Fruit fly (Drosophila melanogaster): ENCODE measurements around the gene RhoGAP102A.

The RhoGAP102A gene

DNA sequence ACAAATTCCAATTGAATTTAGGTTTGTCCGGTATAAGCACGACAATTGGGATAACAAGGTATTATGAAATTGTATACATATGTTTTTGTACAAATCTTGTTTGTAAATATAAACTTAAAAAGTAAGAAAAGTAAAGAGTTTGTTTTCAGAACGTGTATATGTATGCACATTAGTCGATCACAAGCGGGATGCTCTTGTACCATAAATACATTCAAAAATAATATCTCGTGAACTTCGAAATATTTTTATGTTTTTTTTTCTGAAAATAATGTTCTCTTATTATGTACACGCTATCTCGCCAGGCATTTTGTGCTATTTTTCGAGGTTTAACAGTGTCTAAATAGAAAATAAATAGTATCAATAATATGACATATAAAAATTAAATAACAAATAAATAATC, at the start of gene RhoGAP102A:
TSS of gene RhoGAP102A (plus strand) at position 301 of the 400 bp plus-strand sequence.
- TF ChIP-seq Blimp-1 (GFP tag; optimal IDR thresholded peaks at IDR 0.05) (no peak), CG1621 (tag; optimal IDR thresholded peaks at IDR 0.05) (no peak), CG8632 (GFP tag; optimal IDR thresholded peaks at IDR 0.05) (no peak), OdsH (GFP tag; optimal IDR thresholded peaks at IDR 0.05) (no peak), CG11762 (GFP tag; optimal IDR thresholded peaks at IDR 0.05; ENCODE audit: insufficient read depth) (no peak), spab (GFP tag; optimal IDR thresholded peaks at IDR 0.05) (no peak), Gug (GFP tag; IDR thresholded peaks at IDR 0.05) (no peak), CG16779 (tag; optimal IDR thresholded peaks at IDR 0.05) (no peak), dac (GFP tag; optimal IDR thresholded peaks at IDR 0.05) (no peak), net (GFP tag; optimal IDR thresholded peaks at IDR 0.05) (no peak), CG15336 (GFP tag; IDR thresholded peaks at IDR 0.05) (no peak), Eip93F (GFP tag; optimal IDR thresholded peaks at IDR 0.05) (no peak), acj6 (GFP tag; optimal IDR thresholded peaks at IDR 0.05) (no peak), Hr39 (GFP tag; optimal IDR thresholded peaks at IDR 0.05) (no peak), CG11294 (GFP tag; IDR thresholded peaks at IDR 0.05) (no peak)

DNA sequence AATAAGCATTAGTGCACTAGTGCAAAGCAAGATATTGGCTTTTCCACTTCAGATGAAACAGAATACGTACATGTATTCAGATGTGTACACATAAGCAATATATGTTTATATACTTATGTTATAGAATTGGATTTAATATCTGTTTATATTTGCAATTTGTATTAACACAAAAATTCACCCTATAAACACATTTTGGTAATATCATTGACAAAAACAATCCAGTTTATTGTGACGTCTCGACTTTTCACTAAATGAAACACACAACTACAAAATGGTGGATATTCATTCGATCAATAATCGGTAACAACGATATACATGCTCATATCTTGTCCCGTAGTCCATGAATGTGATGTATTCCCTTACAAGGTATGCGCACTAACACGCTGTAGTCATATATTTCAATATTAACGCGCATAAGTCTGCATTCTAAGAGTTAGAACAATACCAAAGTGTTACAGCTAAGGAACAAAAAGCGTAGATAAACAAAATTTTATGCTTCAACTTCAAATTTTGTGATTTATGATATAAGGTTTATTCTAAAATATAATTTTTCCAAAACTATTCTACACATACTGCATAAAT, 49.0 kb upstream of the RhoGAP102A start, which contains the start of gene CG31998:
TSS of gene CG31998 (minus strand) at position 275 of the 582 bp plus-strand sequence.
- TF ChIP-seq Hr38 (GFP tag; optimal IDR thresholded peaks at IDR 0.05): no peak
- no peak for TF ChIP-seq dsx (GFP tag; optimal IDR thresholded peaks at IDR 0.05; ENCODE audit: poor library complexity, severe bottlenecking)
- no peak for TF ChIP-seq Blimp-1 (GFP tag; optimal IDR thresholded peaks at IDR 0.05)
- peak; percentile 37 for TF ChIP-seq CG3032 (tag; optimal IDR thresholded peaks at IDR 0.05)
- TF ChIP-seq lz (GFP tag; optimal IDR thresholded peaks at IDR 0.05): no peak
- no peak for TF ChIP-seq CG34406 (GFP tag; optimal IDR thresholded peaks at IDR 0.05)
- TF ChIP-seq CG6276 (GFP tag; optimal IDR thresholded peaks at IDR 0.05): no peak
- no peak for TF ChIP-seq Eip93F (GFP tag; optimal IDR thresholded peaks at IDR 0.05)
- no peak for TF ChIP-seq net (GFP tag; optimal IDR thresholded peaks at IDR 0.05)
- no peak for TF ChIP-seq Hr39 (GFP tag; optimal IDR thresholded peaks at IDR 0.05)
- no peak for TF ChIP-seq Smox (GFP tag; optimal IDR thresholded peaks at IDR 0.05)
- no peak for TF ChIP-seq CG9139 (GFP tag; optimal IDR thresholded peaks at IDR 0.05)
- TF ChIP-seq CG6808 (GFP tag; optimal IDR thresholded peaks at IDR 0.05): no peak
- no peak for TF ChIP-seq pdm3 (GFP tag; optimal IDR thresholded peaks at IDR 0.05)
- TF ChIP-seq cyc (GFP tag; optimal IDR thresholded peaks at IDR 0.05): peak; percentile 23
- TF ChIP-seq topi (GFP tag; optimal IDR thresholded peaks at IDR 0.05): no peak
- no peak for TF ChIP-seq CG6163 (GFP tag; IDR thresholded peaks at IDR 0.05)
- TF ChIP-seq Eip75B (GFP tag; optimal IDR thresholded peaks at IDR 0.05): no peak
- TF ChIP-seq CG1621 (tag; optimal IDR thresholded peaks at IDR 0.05): no peak
- no peak for TF ChIP-seq Gug (GFP tag; IDR thresholded peaks at IDR 0.05)
- peak; percentile 8 for TF ChIP-seq esn (GFP tag; optimal IDR thresholded peaks at IDR 0.05)
- TF ChIP-seq fkh (GFP tag; optimal IDR thresholded peaks at IDR 0.05): no peak

dm6 chr4:210011-210649, 44.7 kb upstream of the RhoGAP102A start, which contains the start of gene Crk:
TSS of gene Crk (plus strand) at chr4:210224.
- TF ChIP-seq Ets21C (GFP tag; optimal IDR thresholded peaks at IDR 0.05) (no peak), achi (GFP tag; optimal IDR thresholded peaks at IDR 0.05) (no peak), CG32006 (GFP tag; optimal IDR thresholded peaks at IDR 0.05) (no peak), cyc (GFP tag; optimal IDR thresholded peaks at IDR 0.05) (peak; percentile 25), CG3032 (tag; optimal IDR thresholded peaks at IDR 0.05) (peak; percentile 24), CG34406 (GFP tag; optimal IDR thresholded peaks at IDR 0.05) (no peak), CG4318 (GFP tag; optimal IDR thresholded peaks at IDR 0.05) (no peak), CG8632 (GFP tag; optimal IDR thresholded peaks at IDR 0.05) (no peak), CG6276 (GFP tag; optimal IDR thresholded peaks at IDR 0.05) (no peak), CG8319 (GFP tag; optimal IDR thresholded peaks at IDR 0.05) (no peak), CG11294 (GFP tag; IDR thresholded peaks at IDR 0.05) (no peak), Ets96B (tag; optimal IDR thresholded peaks at IDR 0.05) (no peak), Hr38 (GFP tag; optimal IDR thresholded peaks at IDR 0.05) (no peak), OdsH (GFP tag; optimal IDR thresholded peaks at IDR 0.05) (peak; percentile 1)
